Worm (Caenorhabditis elegans) whole organism, L4/young adult: ENCODE results near the gene R08C7.1.

Experiments used
- W03F9.2 ChIP-seq: fragments of 150-350 bp; optimal IDR thresholded peaks from 2 replicates; lab custom pipeline; 2014; ENCODE audit warnings: missing biosample characterization, missing genetic modification characterization
- him-1 ChIP-seq: sonication (generic microtip); optimal IDR thresholded peaks from 2 replicates; lab custom pipeline; 2016; ENCODE audit warnings: missing genotype, missing genetic modification reagents, missing genetic modification characterization, missing compliant biosample characterization

- TF ChIP-seq him-1 (tag; lab: Kevin White, UChicago) (no peak), W03F9.2 (tag; lab: Kevin White, UChicago) (no peak)
Measured at ce11 chrIV:4478612-4479011, 26.9 kb downstream of the R08C7.1 start.
